Fruit fly (Drosophila melanogaster) whole organism, wandering third instar larva: ENCODE data around the gene mre11.

Source experiments
- Dfd ChIP-seq: fragments of >200 bp; optimal IDR thresholded peaks from 2 replicates; lab custom pipeline; 2017; ENCODE audit warnings: missing biosample characterization, missing genetic modification characterization
- h ChIP-seq: fragments of 200-800 bp; sonication (Bioruptor generic); optimal IDR thresholded peaks from 3 replicates; lab custom pipeline; 2016; ENCODE audit warnings: missing biosample characterization, mild to moderate bottlenecking, missing genetic modification characterization

DNA sequence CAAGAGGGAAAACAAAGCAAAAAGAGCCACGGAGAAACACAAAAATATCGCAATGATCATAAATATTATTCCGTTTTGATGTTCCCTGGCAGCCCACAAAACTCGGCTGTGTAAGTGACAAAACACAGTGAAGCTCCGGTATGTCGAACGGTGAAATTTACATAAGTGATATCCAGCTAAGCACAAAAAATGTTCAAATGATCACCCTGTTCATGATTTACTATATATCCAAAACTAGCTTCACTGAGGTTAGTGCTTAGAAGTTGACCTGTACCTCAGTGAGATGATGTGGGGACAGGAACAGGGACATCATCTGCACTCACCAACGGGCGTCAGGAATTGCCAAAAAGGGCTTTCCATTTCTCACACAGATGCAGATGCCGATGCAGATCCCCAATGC lies 24.2 kb downstream of the mre11 start:
- TF ChIP-seq Dfd (GFP tag; lab: Kevin White, UChicago) (no peak), h (GFP tag; lab: Kevin White, UChicago) (peak; percentile 83)
